Fruit fly (Drosophila melanogaster) whole organism, embryonic: ENCODE measurements around the gene side-III.

Experiments
- CG10959 ChIP-seq: fragments of 200-800 bp; sonication (Bioruptor generic); IDR thresholded peaks from 2 replicates; pipeline ENCODE4 v1.3.6; 2022; ENCODE audit warnings: missing biosample characterization, missing genetic modification characterization
- Doc2 ChIP-seq: fragments of 200-800 bp; sonication (Bioruptor generic); IDR thresholded peaks from 2 replicates; pipeline ENCODE4 v1.3.6; 2022; ENCODE audit warnings: missing biosample characterization, missing genetic modification characterization
- HmgD ChIP-seq: fragments of 200-800 bp; sonication (Bioruptor generic); optimal IDR thresholded peaks from 3 replicates; lab custom pipeline; 2016; ENCODE audit warnings: missing biosample characterization, missing genetic modification characterization
- croc ChIP-seq: fragments of 200-800 bp; sonication (Bioruptor generic); conservative IDR thresholded peaks from 3 replicates; pipeline ENCODE4 v1.3.6; 2022; ENCODE audit warnings: missing biosample characterization, missing genetic modification characterization
- kay ChIP-seq: fragments of 200-800 bp; sonication (Bioruptor generic); optimal IDR thresholded peaks from 2 replicates; lab custom pipeline; 2016; ENCODE audit warnings: missing biosample characterization, missing genetic modification characterization
- nom ChIP-seq: fragments of 200-800 bp; sonication (Bioruptor generic); optimal IDR thresholded peaks from 2 replicates; lab custom pipeline; 2017; ENCODE audit warnings: missing biosample characterization, missing genetic modification characterization, mild to moderate bottlenecking, moderate library complexity, missing genetic modification reagents

DNA sequence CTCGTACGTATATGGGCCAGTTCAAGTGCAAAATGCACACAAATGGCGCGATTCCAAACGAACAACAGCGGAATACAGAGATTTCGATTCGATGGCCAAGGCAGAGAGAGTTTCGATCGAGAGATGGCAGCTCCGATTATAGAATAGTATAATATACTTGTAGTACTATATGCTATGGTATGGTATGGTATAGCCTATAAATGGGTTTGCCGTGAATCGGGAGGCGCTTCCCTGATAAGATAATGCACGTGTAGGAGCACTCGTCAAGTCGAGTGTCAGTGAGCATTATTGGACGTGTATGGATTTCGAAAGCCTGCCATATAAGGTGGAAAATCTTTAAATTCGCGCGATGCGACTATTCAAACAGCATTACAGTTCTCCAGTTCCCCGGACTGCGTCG lies 115.8 kb downstream of the side-III start:
- TF ChIP-seq CG10959 (GFP tag; lab: Robert Waterston, UW), result no peak
- no peak for TF ChIP-seq kay (GFP tag; lab: Kevin White, UChicago)
- no peak for TF ChIP-seq HmgD (GFP tag; lab: Kevin White, UChicago)
- TF ChIP-seq Doc2, result no peak
- TF ChIP-seq nom, result no peak
- TF ChIP-seq croc (GFP tag; lab: Robert Waterston, UW), result no peak
